Worm (Caenorhabditis elegans): ENCODE measurements around the gene mob-1.

- TF ChIP-seq attf-5 (GFP tag; optimal IDR thresholded peaks at IDR 0.05), result no peak
- TF ChIP-seq F49E8.2 (tag; optimal IDR thresholded peaks at IDR 0.05; ENCODE audit: insufficient read depth), result no peak
- TF ChIP-seq dpl-1 (GFP tag; optimal IDR thresholded peaks at IDR 0.05), result no peak
- no peak for TF ChIP-seq bed-1 (GFP tag; IDR thresholded peaks at IDR 0.05)
- no peak for TF ChIP-seq ceh-79 (tag; optimal IDR thresholded peaks at IDR 0.05)
- no peak for TF ChIP-seq B0336.3 (GFP tag; IDR thresholded peaks at IDR 0.05)
- TF ChIP-seq unc-62 (GFP tag; optimal IDR thresholded peaks at IDR 0.05), result no peak
- TF ChIP-seq T26A5.8 (tag; optimal IDR thresholded peaks at IDR 0.05), result no peak
- TF ChIP-seq ZK185.1 (tag; optimal IDR thresholded peaks at IDR 0.05; ENCODE audit: poor library complexity, severe bottlenecking), result no peak
- no peak for TF ChIP-seq lin-35 (GFP tag; optimal IDR thresholded peaks at IDR 0.05)
- TF ChIP-seq ama-1 (optimal IDR thresholded peaks at IDR 0.05), result no peak
- no peak for TF ChIP-seq ama-1 (GFP tag; optimal IDR thresholded peaks at IDR 0.05)
- no peak for TF ChIP-seq gei-17 (GFP tag; optimal IDR thresholded peaks at IDR 0.05)
- no peak for TF ChIP-seq pha-4 (tag; optimal IDR thresholded peaks at IDR 0.05)
- no peak for TF ChIP-seq ets-4 (GFP tag; optimal IDR thresholded peaks at IDR 0.05)
Measured at ce11 chrIV:11871898-11872297, 11.5 kb downstream of the mob-1 start.
